Worm (Caenorhabditis elegans) whole organism, L2 larva: ENCODE data around the gene K03A11.4.

Experiments
- C34F6.9 ChIP-seq: fragments of 150-350 bp; optimal IDR thresholded peaks from 2 replicates; lab custom pipeline; 2014; ENCODE audit warnings: missing biosample characterization, missing genetic modification characterization
- F13H6.1 ChIP-seq: sonication (generic microtip); optimal IDR thresholded peaks from 2 replicates; lab custom pipeline; 2016; ENCODE audit warnings: missing genetic modification characterization, missing compliant biosample characterization
- R02D3.7 ChIP-seq: fragments of 150-350 bp; optimal IDR thresholded peaks from 2 replicates; lab custom pipeline; 2014; ENCODE audit warnings: missing biosample characterization, missing genetic modification characterization
- Y55F3AM.14 ChIP-seq: fragments of 200-800 bp; sonication (Bioruptor generic); optimal IDR thresholded peaks from 2 replicates; lab custom pipeline; 2018; ENCODE audit warnings: mild to moderate bottlenecking, missing genetic modification characterization, missing compliant biosample characterization
- alr-1 ChIP-seq: fragments of 150-350 bp; optimal IDR thresholded peaks from 2 replicates; lab custom pipeline; 2014; ENCODE audit warnings: missing biosample characterization, missing genetic modification characterization
- ama-1 ChIP-seq: fragments of 150-350 bp; optimal IDR thresholded peaks from 2 replicates; lab custom pipeline; 2018; ENCODE audit warnings: inconsistent platforms
- blmp-1 ChIP-seq: sonication (generic microtip); optimal IDR thresholded peaks from 2 replicates; lab custom pipeline; 2017; ENCODE audit warnings: missing genetic modification characterization, mild to moderate bottlenecking, missing compliant biosample characterization, antibody characterized with exemption, moderate library complexity; ENCODE audit not compliant: insufficient read depth
- ceh-16 ChIP-seq: fragments of 150-350 bp; optimal IDR thresholded peaks from 2 replicates; lab custom pipeline; 2014; ENCODE audit warnings: missing biosample characterization, missing genetic modification characterization
- crh-2 ChIP-seq: sonication (generic microtip); optimal IDR thresholded peaks from 2 replicates; lab custom pipeline; 2017; ENCODE audit warnings: missing biosample characterization, missing genetic modification characterization
- dmd-4 ChIP-seq: sonication (generic microtip); optimal IDR thresholded peaks from 2 replicates; lab custom pipeline; 2017; ENCODE audit warnings: missing biosample characterization, missing genetic modification characterization
- elt-3 ChIP-seq: sonication (generic microtip); optimal IDR thresholded peaks from 2 replicates; lab custom pipeline; 2017; ENCODE audit warnings: missing biosample characterization, missing genetic modification characterization
- fos-1 ChIP-seq: fragments of 150-350 bp; optimal IDR thresholded peaks from 2 replicates; lab custom pipeline; 2014; ENCODE audit warnings: missing biosample characterization, missing genetic modification characterization
- gmeb-1 ChIP-seq: fragments of 150-350 bp; optimal IDR thresholded peaks from 2 replicates; lab custom pipeline; 2014; ENCODE audit warnings: missing biosample characterization, missing genetic modification characterization
- lin-11 ChIP-seq: fragments of 150-350 bp; sonication (generic microtip); optimal IDR thresholded peaks from 2 replicates; lab custom pipeline; 2014; ENCODE audit warnings: missing biosample characterization, missing genetic modification characterization, inconsistent platforms, mixed read lengths
- lin-13 ChIP-seq: fragments of 150-350 bp; optimal IDR thresholded peaks from 2 replicates; lab custom pipeline; 2014; ENCODE audit warnings: missing biosample characterization, missing genetic modification reagents, missing genetic modification characterization
- lin-39 ChIP-seq: fragments of 150-350 bp; optimal IDR thresholded peaks from 2 replicates; lab custom pipeline; 2014; ENCODE audit warnings: missing biosample characterization, missing genetic modification reagents, missing genetic modification characterization
- lsy-2 ChIP-seq, 2 experiments: fragments of 150-350 bp in 1 of 2; sonication (generic microtip) in 1 of 2; optimal IDR thresholded peaks; 2 replicates each; lab custom pipeline; 2014 to 2017; ENCODE audit warnings: missing biosample characterization in 2 of 2, missing genetic modification characterization in 2 of 2
- mab-5 ChIP-seq: fragments of 150-350 bp; optimal IDR thresholded peaks from 2 replicates; lab custom pipeline; 2014; ENCODE audit warnings: missing biosample characterization, missing genetic modification characterization
- mbf-1 ChIP-seq: sonication (generic microtip); optimal IDR thresholded peaks from 2 replicates; lab custom pipeline; 2017; ENCODE audit warnings: missing biosample characterization, missing genetic modification characterization
- mdl-1 ChIP-seq, 2 experiments: fragments of 150-350 bp in 1 of 2; sonication (generic microtip) in 1 of 2; optimal IDR thresholded peaks; 2 replicates each; lab custom pipeline; 2017; ENCODE audit warnings: missing biosample characterization in 2 of 2, missing genetic modification characterization in 2 of 2
- nhr-10 ChIP-seq: sonication (generic microtip); optimal IDR thresholded peaks from 2 replicates; lab custom pipeline; 2017; ENCODE audit warnings: missing biosample characterization, missing genetic modification characterization
- nhr-11 ChIP-seq: fragments of 150-350 bp; optimal IDR thresholded peaks from 2 replicates; lab custom pipeline; 2014; ENCODE audit warnings: missing biosample characterization, missing genetic modification characterization
- nhr-12 ChIP-seq: fragments of 150-350 bp; optimal IDR thresholded peaks from 2 replicates; lab custom pipeline; 2014; ENCODE audit warnings: missing biosample characterization, missing genetic modification characterization
- nhr-129 ChIP-seq: fragments of 150-350 bp; optimal IDR thresholded peaks from 2 replicates; lab custom pipeline; 2014; ENCODE audit warnings: missing biosample characterization, missing genetic modification characterization
- nhr-21 ChIP-seq: fragments of 150-350 bp; optimal IDR thresholded peaks from 2 replicates; lab custom pipeline; 2014; ENCODE audit warnings: missing biosample characterization, missing genetic modification characterization
- nhr-23 ChIP-seq: fragments of 150-350 bp; optimal IDR thresholded peaks from 2 replicates; lab custom pipeline; 2014; ENCODE audit warnings: missing biosample characterization, missing genetic modification reagents, missing genetic modification characterization
- nhr-237 ChIP-seq: fragments of 150-350 bp; optimal IDR thresholded peaks from 2 replicates; lab custom pipeline; 2014; ENCODE audit warnings: missing biosample characterization, missing genetic modification characterization
- nhr-25 ChIP-seq: fragments of 150-350 bp; sonication (generic microtip); optimal IDR thresholded peaks from 3 replicates; lab custom pipeline; 2014; ENCODE audit warnings: missing biosample characterization, missing genetic modification characterization
- nhr-6 ChIP-seq: fragments of 150-350 bp; optimal IDR thresholded peaks from 2 replicates; lab custom pipeline; 2014; ENCODE audit warnings: missing biosample characterization, missing genetic modification characterization
- nhr-77 ChIP-seq: fragments of 150-350 bp; optimal IDR thresholded peaks from 2 replicates; lab custom pipeline; 2014; ENCODE audit warnings: missing biosample characterization, missing genetic modification characterization
- peb-1 ChIP-seq: fragments of 150-350 bp; optimal IDR thresholded peaks from 2 replicates; lab custom pipeline; 2014; ENCODE audit warnings: missing biosample characterization, missing genetic modification characterization
- sem-4 ChIP-seq: fragments of 150-350 bp; optimal IDR thresholded peaks from 2 replicates; lab custom pipeline; 2014; ENCODE audit warnings: missing biosample characterization, missing genetic modification reagents, missing genetic modification characterization
- skn-1 ChIP-seq: sonication (generic microtip); optimal IDR thresholded peaks from 2 replicates; lab custom pipeline; 2017; ENCODE audit warnings: missing biosample characterization, missing genetic modification characterization
- sma-3 ChIP-seq: sonication (generic microtip); optimal IDR thresholded peaks from 2 replicates; lab custom pipeline; 2016; ENCODE audit warnings: missing genetic modification reagents, missing genetic modification characterization, missing compliant biosample characterization
- sma-9 ChIP-seq, 2 experiments: fragments of 150-350 bp in 1 of 2; sonication (generic microtip) in 1 of 2; optimal IDR thresholded peaks; 2 replicates each; lab custom pipeline; 2014 to 2016; ENCODE audit warnings: missing genetic modification characterization in 2 of 2, mild to moderate bottlenecking in 1 of 2, missing biosample characterization in 1 of 2, missing compliant biosample characterization in 1 of 2, missing genetic modification reagents in 1 of 2, moderate library complexity in 1 of 2
- snpc-4 ChIP-seq: fragments of 150-350 bp; optimal IDR thresholded peaks from 2 replicates; lab custom pipeline; 2014; ENCODE audit warnings: missing biosample characterization, missing genetic modification characterization
- unc-39 ChIP-seq: fragments of 150-350 bp; optimal IDR thresholded peaks from 2 replicates; lab custom pipeline; 2014; ENCODE audit warnings: missing biosample characterization, missing genetic modification characterization
- unc-55 ChIP-seq: fragments of 150-350 bp; sonication (generic microtip); optimal IDR thresholded peaks from 3 replicates; lab custom pipeline; 2014; ENCODE audit warnings: missing biosample characterization, missing genetic modification reagents, missing genetic modification characterization
- unc-62 ChIP-seq: fragments of 150-350 bp; optimal IDR thresholded peaks from 2 replicates; lab custom pipeline; 2014; ENCODE audit warnings: missing biosample characterization, missing genetic modification reagents, missing genetic modification characterization
- ztf-11 ChIP-seq: sonication (generic microtip); optimal IDR thresholded peaks from 2 replicates; lab custom pipeline; 2017; ENCODE audit warnings: missing biosample characterization, missing genetic modification characterization
- ztf-4 ChIP-seq: fragments of 150-350 bp; optimal IDR thresholded peaks from 2 replicates; lab custom pipeline; 2014; ENCODE audit warnings: missing biosample characterization, missing genetic modification characterization

K03A11.4 gene

DNA sequence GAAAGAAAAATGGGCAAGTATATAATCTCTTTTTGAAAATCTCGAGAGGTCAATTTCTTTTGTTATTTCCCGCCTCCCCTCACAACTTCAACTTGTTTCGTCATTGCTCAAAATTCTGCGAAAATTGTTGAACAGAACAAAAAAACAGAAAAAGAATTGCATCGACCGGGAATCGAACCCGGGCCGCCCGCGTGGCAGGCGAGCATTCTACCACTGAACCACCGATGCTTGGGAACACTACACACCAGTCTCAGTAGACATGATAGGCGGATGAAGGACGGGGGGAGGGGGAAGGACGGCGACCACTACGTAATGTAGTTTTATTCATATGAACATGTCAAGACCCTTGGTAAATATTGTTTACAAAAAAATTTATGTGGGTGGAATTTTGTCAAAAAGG is 43.1 kb downstream of the K03A11.4 start:
- TF ChIP-seq ceh-16 (tag; lab: Kevin White, UChicago): peak; percentile 19
- no peak for TF ChIP-seq mbf-1
- no peak for TF ChIP-seq mab-5 (tag; lab: Kevin White, UChicago)
- no peak for TF ChIP-seq unc-39 (tag; lab: Kevin White, UChicago)
- TF ChIP-seq skn-1 (tag; lab: Kevin White, UChicago): no peak
- TF ChIP-seq ama-1 (lab: Kevin White, UChicago): no peak
- no peak for TF ChIP-seq nhr-77 (tag; lab: Kevin White, UChicago)
- peak; percentile 26 for TF ChIP-seq C34F6.9
- no peak for TF ChIP-seq elt-3 (tag; lab: Kevin White, UChicago)
- no peak for TF ChIP-seq ztf-11 (tag; lab: Kevin White, UChicago)
- TF ChIP-seq nhr-129: peak; percentile 67
- TF ChIP-seq unc-55 (GFP tag; lab: Kevin White, UChicago): peak; percentile 74
- TF ChIP-seq F13H6.1 (tag; lab: Kevin White, UChicago): peak; percentile 82
- TF ChIP-seq crh-2 (tag; lab: Kevin White, UChicago): peak; percentile 90
- no peak for TF ChIP-seq nhr-237
- TF ChIP-seq fos-1 (tag; lab: Kevin White, UChicago): peak; percentile 36
- no peak for TF ChIP-seq dmd-4 (tag; lab: Kevin White, UChicago)
- peak; percentile 65 for TF ChIP-seq lin-13
- no peak for TF ChIP-seq mdl-1 (tag; optimal IDR thresholded peaks at IDR 0.05; lab: Kevin White, UChicago)
- peak in 1 of 2 experiments; percentile 32 for TF ChIP-seq lsy-2 (tag; optimal IDR thresholded peaks at IDR 0.05; lab: Kevin White, UChicago)
- peak; percentile 26 for TF ChIP-seq ztf-4 (tag; lab: Kevin White, UChicago)
- TF ChIP-seq lin-39 (tag; lab: Kevin White, UChicago): no peak
- no peak for TF ChIP-seq peb-1 (tag; lab: Kevin White, UChicago)
- no peak for TF ChIP-seq nhr-12 (tag; lab: Kevin White, UChicago)
- TF ChIP-seq sem-4: peak; percentile 53
- no peak for TF ChIP-seq nhr-6 (tag; lab: Kevin White, UChicago)
- TF ChIP-seq nhr-23 (tag; lab: Kevin White, UChicago): no peak
- TF ChIP-seq blmp-1: peak; percentile 6
- no peak for TF ChIP-seq unc-62 (GFP tag; lab: Kevin White, UChicago)
- TF ChIP-seq nhr-10: no peak
- no peak for TF ChIP-seq alr-1
- no peak for TF ChIP-seq R02D3.7 (tag; lab: Kevin White, UChicago)
- peak; percentile 86 for TF ChIP-seq Y55F3AM.14 (GFP tag; lab: Kevin White, UChicago)
- peak; percentile 70 for TF ChIP-seq sma-3 (GFP tag; lab: Kevin White, UChicago)
- TF ChIP-seq sma-9 (GFP tag; optimal IDR thresholded peaks at IDR 0.05; lab: Kevin White, UChicago): peak; percentile 40
- no peak for TF ChIP-seq sma-9 (tag; optimal IDR thresholded peaks at IDR 0.05; lab: Kevin White, UChicago)
- TF ChIP-seq lin-11: peak; percentile 58
- TF ChIP-seq nhr-21 (tag; lab: Kevin White, UChicago): peak; percentile 2
- TF ChIP-seq nhr-25: peak; percentile 10
- peak; percentile 55 for TF ChIP-seq gmeb-1 (tag; lab: Kevin White, UChicago)

DNA sequence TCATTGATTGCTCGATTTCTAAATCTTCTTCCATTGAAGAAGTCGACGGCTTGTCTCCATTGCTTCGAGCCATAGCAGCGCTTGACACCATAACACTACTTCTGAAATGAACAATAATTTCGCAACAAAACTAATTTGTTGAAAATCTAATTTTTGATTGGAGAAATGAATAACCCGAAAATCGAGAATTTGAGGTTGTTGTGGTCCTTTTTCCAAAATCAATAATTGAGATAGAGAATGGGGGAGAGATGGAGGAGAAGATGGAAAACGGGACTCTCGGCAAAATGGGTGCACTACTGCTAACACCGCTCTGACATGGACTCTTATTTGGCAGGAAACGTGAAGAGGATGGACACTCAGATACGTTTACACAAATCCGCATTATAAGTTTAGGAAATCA is 44.2 kb downstream of the K03A11.4 start, which contains the start of gene snx-17:
snx-17 (minus strand) TSS at position 101 of the 400 bp plus-strand sequence.
- no peak for TF ChIP-seq lin-39 (tag; lab: Kevin White, UChicago)
- TF ChIP-seq nhr-23 (tag; lab: Kevin White, UChicago): no peak
- no peak for TF ChIP-seq snpc-4 (tag; lab: Kevin White, UChicago)
- no peak for TF ChIP-seq nhr-12 (tag; lab: Kevin White, UChicago)

DNA sequence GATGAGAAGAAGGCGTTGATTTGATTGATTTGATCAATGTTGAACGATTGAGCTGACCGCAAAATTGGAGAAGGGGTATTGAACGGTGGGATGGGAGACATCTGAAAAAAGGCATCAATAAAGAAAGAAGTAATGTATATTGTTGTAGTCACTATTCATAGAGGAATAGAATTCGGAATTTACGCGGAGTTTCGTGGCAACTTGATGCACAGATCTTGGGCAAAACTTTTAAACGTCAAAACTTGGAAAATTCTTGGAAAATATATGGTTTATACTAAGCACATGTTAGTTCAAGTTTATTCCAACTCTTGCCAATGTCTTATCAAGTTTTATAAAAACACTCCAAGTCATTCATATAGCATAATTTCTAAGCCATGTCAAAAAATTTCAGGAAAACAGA is 48.4 kb downstream of the K03A11.4 start, which contains the start of gene F17H10.4:
F17H10.4 (minus strand) TSS at position 101 of the 400 bp plus-strand sequence.
- no peak for TF ChIP-seq nhr-11 (tag; lab: Kevin White, UChicago)
- no peak for TF ChIP-seq lsy-2 (tag; optimal IDR thresholded peaks at IDR 0.05; lab: Kevin White, UChicago)
- TF ChIP-seq F13H6.1 (tag; lab: Kevin White, UChicago): no peak
